Worm (Caenorhabditis elegans): ENCODE results near the gene srx-14.

- no peak for TF ChIP-seq tbx-2 (tag; optimal IDR thresholded peaks at IDR 0.05)
- TF ChIP-seq pha-4 (tag; optimal IDR thresholded peaks at IDR 0.05): no peak
- no peak for TF ChIP-seq unc-42 (tag; optimal IDR thresholded peaks at IDR 0.05)
- TF ChIP-seq hlh-15 (tag; optimal IDR thresholded peaks at IDR 0.05): no peak
Measured at ce11 chrIV:1065569-1065968, 48.0 kb downstream of the srx-14 start.

All from whole organism, late embryonic.